Fruit fly (Drosophila melanogaster) whole organism, adult: ENCODE results near the gene Rubicon.

ENCODE experiments used
- CG12768 ChIP-seq: fragments of 200-800 bp; sonication (Bioruptor generic); optimal IDR thresholded peaks from 2 replicates; lab custom pipeline; 2017; ENCODE audit warnings: missing biosample characterization, missing genetic modification characterization, mild to moderate bottlenecking, moderate library complexity, missing genetic modification reagents
- CG33017 ChIP-seq: fragments of 200-800 bp; sonication (Bioruptor generic); optimal IDR thresholded peaks from 2 replicates; lab custom pipeline; 2018; ENCODE audit warnings: missing biosample characterization, mild to moderate bottlenecking, missing genetic modification characterization, moderate library complexity
- CG5204 ChIP-seq: fragments of 200-800 bp; sonication (Bioruptor generic); optimal IDR thresholded peaks from 2 replicates; lab custom pipeline; 2016; ENCODE audit warnings: missing biosample characterization, missing genetic modification characterization
- CG7045 ChIP-seq: fragments of 200-800 bp; sonication (Bioruptor generic); optimal IDR thresholded peaks from 2 replicates; lab custom pipeline; 2017; ENCODE audit warnings: missing biosample characterization, mild to moderate bottlenecking, missing genetic modification characterization
- Hr96 ChIP-seq: fragments of 200-800 bp; sonication (Bioruptor generic); optimal IDR thresholded peaks from 2 replicates; lab custom pipeline; 2016; ENCODE audit warnings: missing biosample characterization, missing genetic modification characterization
- cic ChIP-seq: fragments of 200-800 bp; sonication (Bioruptor generic); optimal IDR thresholded peaks from 2 replicates; lab custom pipeline; 2017; ENCODE audit warnings: missing biosample characterization, mild to moderate bottlenecking, missing genetic modification characterization, moderate library complexity
- cnc ChIP-seq, 2 experiments: fragments of >200 bp; optimal IDR thresholded peaks; 2 replicates each; lab custom pipeline; 2017
- kay ChIP-seq: fragments of 200-800 bp; sonication (Bioruptor generic); peaks from one replicate; lab custom pipeline; 2016; ENCODE audit warnings: missing biosample characterization, missing genetic modification characterization, borderline replicate concordance
- ovo ChIP-seq: fragments of 200-800 bp; sonication (Bioruptor generic); optimal IDR thresholded peaks from 2 replicates; lab custom pipeline; 2016; ENCODE audit warnings: missing biosample characterization, missing genetic modification characterization
- pad ChIP-seq: fragments of 200-800 bp; sonication (Bioruptor generic); optimal IDR thresholded peaks from 3 replicates; lab custom pipeline; 2017; ENCODE audit warnings: missing biosample characterization, missing genetic modification characterization, mild to moderate bottlenecking, moderate library complexity, missing genetic modification reagents
- tj ChIP-seq: fragments of 200-800 bp; sonication (Bioruptor generic); optimal IDR thresholded peaks from 3 replicates; lab custom pipeline; 2017; ENCODE audit warnings: missing biosample characterization, mild to moderate bottlenecking, missing genetic modification characterization, moderate library complexity
- toe ChIP-seq: fragments of 200-800 bp; sonication (Bioruptor generic); optimal IDR thresholded peaks from 2 replicates; lab custom pipeline; 2016; ENCODE audit warnings: missing biosample characterization, missing genetic modification characterization

DNA sequence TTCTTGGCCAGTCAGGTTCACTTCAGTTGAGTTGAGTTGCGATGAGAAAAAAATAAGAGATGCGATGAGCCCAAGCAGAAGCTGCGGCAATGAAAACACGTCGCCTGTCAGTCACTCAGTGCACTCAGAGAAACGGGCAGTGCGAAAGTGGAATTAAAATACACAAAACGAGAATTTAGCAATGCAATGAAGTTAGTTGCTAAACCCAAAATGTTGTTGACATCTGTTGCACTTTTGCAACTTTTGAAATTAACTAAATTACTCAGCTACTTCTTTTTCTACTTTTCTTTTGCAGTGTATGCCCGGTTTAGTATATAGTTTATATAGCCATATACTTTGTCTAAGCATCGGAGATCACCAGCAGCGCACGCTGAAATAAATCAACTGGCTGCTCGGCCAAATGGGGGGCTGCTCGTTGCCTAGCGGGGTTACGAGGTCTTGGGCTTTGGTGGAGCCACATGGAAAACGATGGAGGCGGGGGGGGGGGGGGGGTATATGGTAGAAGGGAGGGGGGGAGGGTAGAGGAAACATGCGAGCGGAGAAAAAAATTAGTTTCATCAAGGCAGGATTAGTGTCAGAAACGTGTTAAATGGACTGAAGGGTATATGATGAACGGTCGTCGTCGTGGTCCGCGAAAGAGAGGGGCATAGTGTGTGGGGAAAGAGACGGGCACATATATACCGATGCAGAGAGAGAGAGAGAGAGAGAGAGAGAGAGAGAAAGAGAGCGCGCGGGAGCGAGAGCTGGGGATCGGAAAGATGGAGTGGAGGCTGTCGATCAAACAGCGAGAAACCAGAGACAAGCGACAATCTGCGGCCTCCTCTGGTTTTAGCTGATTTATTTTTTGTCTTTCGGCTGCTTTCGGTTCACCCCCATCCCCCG, 20.1 kb upstream of the Rubicon start:
- no peak for TF ChIP-seq CG12768 (GFP tag; lab: Kevin White, UChicago)
- no peak for TF ChIP-seq CG5204 (GFP tag; lab: Kevin White, UChicago)
- no peak for TF ChIP-seq toe (GFP tag; lab: Kevin White, UChicago)
- no peak for TF ChIP-seq Hr96 (GFP tag; lab: Kevin White, UChicago)
- TF ChIP-seq ovo, result no peak
- TF ChIP-seq CG7045 (GFP tag; lab: Kevin White, UChicago), result no peak
- no peak for TF ChIP-seq CG33017 (tag; lab: Kevin White, UChicago)
- no peak for TF ChIP-seq tj (GFP tag; lab: Kevin White, UChicago)
- no peak for TF ChIP-seq cic (GFP tag; lab: Kevin White, UChicago)
- no peak for TF ChIP-seq cnc (optimal IDR thresholded peaks at IDR 0.05; lab: Kevin White, UChicago)
- no peak for TF ChIP-seq pad
- no peak for TF ChIP-seq kay (GFP tag; lab: Kevin White, UChicago)
